Fruit fly (Drosophila melanogaster) whole organism, wandering third instar larva: Measurements from ENCODE around the gene CG33941.

Experiments
- CG32264 ChIP-seq: fragments of 200-800 bp; sonication (Bioruptor generic); optimal IDR thresholded peaks from 2 replicates; lab custom pipeline; 2016; ENCODE audit warnings: missing biosample characterization, missing genetic modification characterization
- Dfd ChIP-seq: fragments of >200 bp; optimal IDR thresholded peaks from 2 replicates; lab custom pipeline; 2017; ENCODE audit warnings: missing biosample characterization, missing genetic modification characterization
- GATAd ChIP-seq: sonication (Bioruptor generic); optimal IDR thresholded peaks from 2 replicates; lab custom pipeline; 2016; ENCODE audit warnings: missing biosample characterization, missing genetic modification characterization
- Jra ChIP-seq: sonication (Bioruptor generic); optimal IDR thresholded peaks from 2 replicates; lab custom pipeline; 2016; ENCODE audit warnings: missing biosample characterization, missing genetic modification characterization
- br ChIP-seq: fragments of 200-800 bp; sonication (Bioruptor generic); optimal IDR thresholded peaks from 2 replicates; lab custom pipeline; 2016; ENCODE audit warnings: missing biosample characterization, missing genetic modification characterization
- dmrt93B ChIP-seq: fragments of 200-800 bp; sonication (Bioruptor generic); optimal IDR thresholded peaks from 2 replicates; lab custom pipeline; 2018; ENCODE audit warnings: missing biosample characterization, mild to moderate bottlenecking, missing genetic modification characterization
- ey ChIP-seq: fragments of 200-800 bp; sonication (Bioruptor generic); optimal IDR thresholded peaks from 2 replicates; lab custom pipeline; 2016; ENCODE audit warnings: missing biosample characterization, missing genetic modification characterization
- fru ChIP-seq: fragments of 200-800 bp; sonication (Bioruptor generic); optimal IDR thresholded peaks from 3 replicates; lab custom pipeline; 2016; ENCODE audit warnings: missing biosample characterization, mild to moderate bottlenecking, missing genetic modification characterization
- lola ChIP-seq: fragments of >200 bp; optimal IDR thresholded peaks from 2 replicates; lab custom pipeline; 2017; ENCODE audit warnings: missing biosample characterization, missing genetic modification characterization
- psq ChIP-seq: fragments of 200-800 bp; sonication (Bioruptor generic); optimal IDR thresholded peaks from 3 replicates; lab custom pipeline; 2017; ENCODE audit warnings: missing biosample characterization, mild to moderate bottlenecking, missing genetic modification characterization, moderate library complexity
- usp ChIP-seq: fragments of >200 bp; optimal IDR thresholded peaks from 2 replicates; lab custom pipeline; 2017; ENCODE audit warnings: missing biosample characterization, missing genetic modification characterization

DNA sequence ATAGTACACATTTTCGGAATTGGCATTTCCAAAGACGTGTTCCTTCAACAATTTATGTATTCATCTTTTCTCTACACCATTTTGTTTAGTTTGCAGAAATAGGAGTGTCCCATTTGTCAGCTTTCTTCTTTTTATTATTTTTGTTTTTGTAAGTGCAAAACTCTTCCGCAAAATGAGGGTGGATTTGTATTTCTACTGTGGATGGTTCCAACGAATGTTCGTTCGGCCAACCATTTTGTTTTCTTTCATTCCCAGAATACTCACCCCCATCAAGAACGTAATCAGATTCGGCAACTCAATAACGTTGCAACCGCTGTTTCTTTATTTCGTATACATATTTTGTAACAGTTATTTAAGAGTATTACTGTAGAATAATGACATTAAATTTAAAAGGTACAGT is 39.0 kb upstream of the CG33941 start:
- TF ChIP-seq GATAd (GFP tag; lab: Kevin White, UChicago) (no peak), br (GFP tag; lab: Kevin White, UChicago) (no peak), usp (no peak), dmrt93B (GFP tag; lab: Kevin White, UChicago) (no peak), lola (no peak), CG32264 (GFP tag; lab: Kevin White, UChicago) (no peak), Dfd (GFP tag; lab: Kevin White, UChicago) (no peak), psq (GFP tag; lab: Kevin White, UChicago) (no peak), fru (GFP tag; lab: Kevin White, UChicago) (no peak), ey (no peak), Jra (no peak)
